Worm (Caenorhabditis elegans): ENCODE measurements around the gene C16A11.10.

C16A11.10 gene

ce11 chrII:4229106-4229708 lies 2.0 kb upstream of the C16A11.10 start, which contains the start of gene C16A11.3 (continued):
- peak; percentile 32; the same call in 1 of the 2 replicates for TF ChIP-seq hmg-1.2 (GFP tag; IDR thresholded peaks at IDR 0.05)
- TF ChIP-seq snpc-1.1 (tag; optimal IDR thresholded peaks at IDR 0.05; ENCODE audit: insufficient read depth) = peak; percentile 49
- peak; percentile 87 for TF ChIP-seq madf-6 (GFP tag; IDR thresholded peaks at IDR 0.05)
- TF ChIP-seq snpc-1.3 (tag; optimal IDR thresholded peaks at IDR 0.05; ENCODE audit: insufficient read depth) = peak; percentile 64
- peak; percentile 74 for TF ChIP-seq F33H1.4 (GFP tag; IDR thresholded peaks at IDR 0.05)
- TF ChIP-seq xnd-1 (tag; optimal IDR thresholded peaks at IDR 0.05) = peak; percentile 81
- 0 out of 2 replicates have a peak, but pooled peaks have one; percentile 54 for TF ChIP-seq madf-3 (GFP tag; IDR thresholded peaks at IDR 0.05)
- no peak for TF ChIP-seq attf-3 (GFP tag; conservative IDR thresholded peaks at IDR 0.05)
- peak; percentile 35 for TF ChIP-seq snpc-4 (GFP tag; optimal IDR thresholded peaks at IDR 0.05)
- peak in 2 of 4 experiments; percentile 3 to 42 for TF ChIP-seq snpc-4 (tag; optimal IDR thresholded peaks at IDR 0.05)
- TF ChIP-seq snpc-3.4 (tag; optimal IDR thresholded peaks at IDR 0.05) = peak; percentile 65
- TF ChIP-seq hrde-1 (tag; optimal IDR thresholded peaks at IDR 0.05; ENCODE audit: borderline replicate concordance) = peak; percentile 91
- TF ChIP-seq rcor-1 (GFP tag; IDR thresholded peaks at IDR 0.05) = no peak
- peak in 1 of 3 experiments; percentile 32 for TF ChIP-seq lin-35 (GFP tag; optimal IDR thresholded peaks at IDR 0.05)
- TF ChIP-seq attf-6 (GFP tag; IDR thresholded peaks at IDR 0.05) = peak; percentile 70; the same call in 1 of the 2 replicates
- peak; percentile 58 for TF ChIP-seq tlf-1 (GFP tag; optimal IDR thresholded peaks at IDR 0.05)
- TF ChIP-seq akir-1 (GFP tag; optimal IDR thresholded peaks at IDR 0.05) = no peak
- 0 out of 2 replicates have a peak, but pooled peaks have one; percentile 74 for TF ChIP-seq nfya-2 (GFP tag; IDR thresholded peaks at IDR 0.05)
- TF ChIP-seq ztf-3 (GFP tag; optimal IDR thresholded peaks at IDR 0.05) = no peak
- peak; percentile 12 for TF ChIP-seq lin-54 (GFP tag; optimal IDR thresholded peaks at IDR 0.05)
- TF ChIP-seq Y53G8AR.9 (GFP tag; conservative IDR thresholded peaks at IDR 0.05) = peak; percentile 75; the same call in 1 of the 2 replicates
- peak; percentile 0 for TF ChIP-seq tbp1 (GFP tag; optimal IDR thresholded peaks at IDR 0.05)
- no peak for TF ChIP-seq rec-8 (tag; optimal IDR thresholded peaks at IDR 0.05)
- no peak for TF ChIP-seq lag-1 (GFP tag; IDR thresholded peaks at IDR 0.05)

ce11 chrII:4235959-4236358 lies 4.8 kb downstream of the C16A11.10 start, which contains the start of gene fbxc-43:
Gene fbxc-43, minus strand, starts transcription at chrII:4235996.
- TF ChIP-seq him-1 (tag; optimal IDR thresholded peaks at IDR 0.05) (peak; percentile 24), ets-4 (GFP tag; optimal IDR thresholded peaks at IDR 0.05) (no peak), mel-28 (tag; optimal IDR thresholded peaks at IDR 0.05; ENCODE audit: borderline replicate concordance) (no peak), lsl-1 (GFP tag; optimal IDR thresholded peaks at IDR 0.05) (peak; percentile 72), F33H1.4 (GFP tag; IDR thresholded peaks at IDR 0.05) (peak; percentile 75), dox-1 (GFP tag; IDR thresholded peaks at IDR 0.05) (no peak), akir-1 (GFP tag; optimal IDR thresholded peaks at IDR 0.05) (no peak), xnd-1 (tag; optimal IDR thresholded peaks at IDR 0.05) (peak; percentile 63), nhr-179 (tag; optimal IDR thresholded peaks at IDR 0.05) (no peak), ZK185.1 (tag; optimal IDR thresholded peaks at IDR 0.05; ENCODE audit: poor library complexity, severe bottlenecking) (no peak)

ce11 chrII:4237701-4238214 lies 6.6 kb downstream of the C16A11.10 start, which contains the start of the genes fbxc-44 and C16A11.2:
Gene fbxc-44, minus strand, starts transcription at chrII:4237751.
Gene C16A11.2, plus strand, starts transcription at chrII:4238203.
- TF ChIP-seq F23B12.7 (tag; optimal IDR thresholded peaks at IDR 0.05; ENCODE audit: insufficient read depth) (peak; percentile 24), ceh-27 (GFP tag; optimal IDR thresholded peaks at IDR 0.05) (no peak), C17E4.6 (GFP tag; IDR thresholded peaks at IDR 0.05) (peak; percentile 16; the same call in 1 of the 2 replicates), ztf-3 (GFP tag; optimal IDR thresholded peaks at IDR 0.05) (no peak), hrde-1 (tag; optimal IDR thresholded peaks at IDR 0.05; ENCODE audit: borderline replicate concordance) (no peak), hmg-1.2 (GFP tag; IDR thresholded peaks at IDR 0.05) (no peak; the same call in 1 of the 2 replicates), pbrm-1 (GFP tag; IDR thresholded peaks at IDR 0.05) (0 out of 2 replicates have a peak, but pooled peaks have one; percentile 40), lin-54 (GFP tag; optimal IDR thresholded peaks at IDR 0.05) (peak; percentile 46), ZK185.1 (tag; optimal IDR thresholded peaks at IDR 0.05; ENCODE audit: poor library complexity, severe bottlenecking) (no peak), tbx-9 (tag; optimal IDR thresholded peaks at IDR 0.05; ENCODE audit: borderline replicate concordance) (no peak), madf-8 (GFP tag; conservative IDR thresholded peaks at IDR 0.05) (peak; percentile 83), madf-6 (GFP tag; IDR thresholded peaks at IDR 0.05) (peak; percentile 92), egl-44 (GFP tag; IDR thresholded peaks at IDR 0.05) (no peak), akir-1 (GFP tag; optimal IDR thresholded peaks at IDR 0.05) (no peak), F33H1.4 (GFP tag; IDR thresholded peaks at IDR 0.05) (peak; percentile 94), B0336.3 (GFP tag; IDR thresholded peaks at IDR 0.05) (peak; percentile 49; the same call in 1 of the 2 replicates), tlf-1 (GFP tag; optimal IDR thresholded peaks at IDR 0.05) (peak; percentile 39), him-1 (tag; optimal IDR thresholded peaks at IDR 0.05) (peak; percentile 48), mcd-1 (GFP tag; IDR thresholded peaks at IDR 0.05) (peak; percentile 52; the same call in 1 of the 2 replicates)
